Worm (Caenorhabditis elegans) whole organism, late embryonic: ENCODE measurements around the gene ccdc-47.

Experiments used
- C08G9.2 ChIP-seq: sonication (generic microtip); optimal IDR thresholded peaks from 2 replicates; lab custom pipeline; 2016; ENCODE audit warnings: mild to moderate bottlenecking, missing genetic modification characterization, moderate library complexity, missing compliant biosample characterization
- C38D4.7 ChIP-seq: fragments of 200-800 bp; sonication (Bioruptor generic); optimal IDR thresholded peaks from 2 replicates; lab custom pipeline; 2018; ENCODE audit warnings: mild to moderate bottlenecking, missing genetic modification characterization, moderate library complexity, missing compliant biosample characterization
- F13H6.1 ChIP-seq: sonication (generic microtip); optimal IDR thresholded peaks from 2 replicates; lab custom pipeline; 2016; ENCODE audit warnings: missing genetic modification characterization, missing compliant biosample characterization
- K09A11.1 ChIP-seq: sonication (generic microtip); optimal IDR thresholded peaks from 2 replicates; lab custom pipeline; 2017; ENCODE audit warnings: antibody characterized with exemption, mild to moderate bottlenecking, missing genetic modification characterization, missing compliant biosample characterization; ENCODE audit not compliant: insufficient read depth
- Y22D7AL.16 ChIP-seq: sonication (generic microtip); optimal IDR thresholded peaks from 2 replicates; lab custom pipeline; 2016; ENCODE audit warnings: missing genetic modification characterization, missing compliant biosample characterization
- ahr-1 ChIP-seq: sonication (generic microtip); optimal IDR thresholded peaks from 2 replicates; lab custom pipeline; 2016; ENCODE audit warnings: missing genetic modification characterization, missing compliant biosample characterization
- ceh-14 ChIP-seq: sonication (generic microtip); optimal IDR thresholded peaks from 2 replicates; lab custom pipeline; 2016; ENCODE audit warnings: missing genotype, missing genetic modification characterization, missing compliant biosample characterization
- ceh-18 ChIP-seq: sonication (generic microtip); optimal IDR thresholded peaks from 2 replicates; lab custom pipeline; 2016; ENCODE audit warnings: missing genetic modification characterization, missing compliant biosample characterization
- ceh-19 ChIP-seq: fragments of 200-800 bp; sonication (Bioruptor generic); optimal IDR thresholded peaks from 2 replicates; lab custom pipeline; 2018; ENCODE audit warnings: mild to moderate bottlenecking, missing genetic modification characterization, missing compliant biosample characterization
- ceh-24 ChIP-seq: sonication (generic microtip); optimal IDR thresholded peaks from 2 replicates; lab custom pipeline; 2016; ENCODE audit warnings: mild to moderate bottlenecking, missing genetic modification characterization, missing compliant biosample characterization
- ceh-30 ChIP-seq: fragments of 150-350 bp; optimal IDR thresholded peaks from 2 replicates; lab custom pipeline; 2014; ENCODE audit warnings: missing biosample characterization, missing genetic modification characterization
- ceh-31 ChIP-seq: sonication (generic microtip); optimal IDR thresholded peaks from 2 replicates; lab custom pipeline; 2016; ENCODE audit warnings: missing genetic modification characterization, missing compliant biosample characterization
- ceh-34 ChIP-seq: sonication (generic microtip); optimal IDR thresholded peaks from 2 replicates; lab custom pipeline; 2016; ENCODE audit warnings: mild to moderate bottlenecking, missing genetic modification characterization, missing compliant biosample characterization
- ceh-45 ChIP-seq: fragments of 200-800 bp; sonication (Bioruptor generic); IDR thresholded peaks from 2 replicates; pipeline ENCODE4 v1.3.6; 2022; ENCODE audit warnings: missing genetic modification reagents, missing genetic modification characterization, missing compliant biosample characterization
- ceh-48 ChIP-seq: sonication (generic microtip); optimal IDR thresholded peaks from 2 replicates; lab custom pipeline; 2016; ENCODE audit warnings: missing genetic modification characterization, inconsistent platforms, missing compliant biosample characterization
- che-1 ChIP-seq: sonication (generic microtip); optimal IDR thresholded peaks from 2 replicates; lab custom pipeline; 2016; ENCODE audit warnings: mild to moderate bottlenecking, missing genetic modification characterization, missing compliant biosample characterization
- dmd-4 ChIP-seq: sonication (generic microtip); optimal IDR thresholded peaks from 2 replicates; lab custom pipeline; 2016; ENCODE audit warnings: borderline replicate concordance, missing genetic modification characterization, missing compliant biosample characterization
- elt-2 ChIP-seq: sonication (generic microtip); optimal IDR thresholded peaks from 2 replicates; lab custom pipeline; 2016; ENCODE audit warnings: missing genetic modification reagents, missing genetic modification characterization, missing compliant biosample characterization
- elt-4 ChIP-seq: sonication (generic microtip); optimal IDR thresholded peaks from 2 replicates; lab custom pipeline; 2016; ENCODE audit warnings: missing genetic modification characterization, missing compliant biosample characterization
- eyg-1 ChIP-seq: sonication (generic microtip); optimal IDR thresholded peaks from 2 replicates; lab custom pipeline; 2016; ENCODE audit warnings: missing genotype, missing genetic modification characterization, missing compliant biosample characterization
- fax-1 ChIP-seq: sonication (generic microtip); optimal IDR thresholded peaks from 2 replicates; lab custom pipeline; 2016; ENCODE audit warnings: missing genotype, missing genetic modification characterization, missing compliant biosample characterization
- fkh-10 ChIP-seq: fragments of 150-350 bp; optimal IDR thresholded peaks from 2 replicates; lab custom pipeline; 2014; ENCODE audit warnings: missing biosample characterization, missing genetic modification reagents, missing genetic modification characterization
- fkh-6 ChIP-seq: sonication (generic microtip); optimal IDR thresholded peaks from 2 replicates; lab custom pipeline; 2016; ENCODE audit warnings: missing genetic modification characterization, missing compliant biosample characterization
- gmeb-2 ChIP-seq: sonication (generic microtip); optimal IDR thresholded peaks from 2 replicates; lab custom pipeline; 2016; ENCODE audit warnings: missing genetic modification characterization, inconsistent platforms, missing compliant biosample characterization
- hlh-13 ChIP-seq: fragments of 200-800 bp; sonication (Bioruptor generic); optimal IDR thresholded peaks from 2 replicates; lab custom pipeline; 2018; ENCODE audit warnings: mild to moderate bottlenecking, missing genetic modification characterization, missing compliant biosample characterization
- hlh-30 ChIP-seq: sonication (generic microtip); optimal IDR thresholded peaks from 2 replicates; lab custom pipeline; 2017; ENCODE audit warnings: antibody characterized with exemption, missing genetic modification characterization, missing compliant biosample characterization; ENCODE audit not compliant: insufficient read depth
- hlh-6 ChIP-seq: sonication (generic microtip); optimal IDR thresholded peaks from 2 replicates; lab custom pipeline; 2016; ENCODE audit warnings: missing genotype, missing genetic modification characterization, missing compliant biosample characterization
- mec-3 ChIP-seq: sonication (generic microtip); optimal IDR thresholded peaks from 2 replicates; lab custom pipeline; 2016; ENCODE audit warnings: borderline replicate concordance, missing genetic modification characterization, missing compliant biosample characterization
- nfya-1 ChIP-seq: sonication (generic microtip); optimal IDR thresholded peaks from 2 replicates; lab custom pipeline; 2017; ENCODE audit warnings: missing genetic modification characterization, mild to moderate bottlenecking, missing compliant biosample characterization, antibody characterized with exemption, moderate library complexity
- nhr-11 ChIP-seq: fragments of 150-350 bp; optimal IDR thresholded peaks from 2 replicates; lab custom pipeline; 2014; ENCODE audit warnings: missing biosample characterization, missing genetic modification characterization
- nhr-232 ChIP-seq: sonication (generic microtip); optimal IDR thresholded peaks from 2 replicates; lab custom pipeline; 2016; ENCODE audit warnings: missing genetic modification characterization, missing compliant biosample characterization
- odd-2 ChIP-seq: sonication (generic microtip); optimal IDR thresholded peaks from 2 replicates; lab custom pipeline; 2017; ENCODE audit warnings: antibody characterized with exemption, mild to moderate bottlenecking, missing genetic modification characterization, missing compliant biosample characterization
- pha-2 ChIP-seq: sonication (generic microtip); optimal IDR thresholded peaks from 2 replicates; lab custom pipeline; 2017; ENCODE audit warnings: mild to moderate bottlenecking, missing genetic modification characterization, missing compliant biosample characterization
- pqm-1 ChIP-seq: sonication (generic microtip); optimal IDR thresholded peaks from 2 replicates; lab custom pipeline; 2016; ENCODE audit warnings: missing genetic modification characterization, missing compliant biosample characterization
- pros-1 ChIP-seq: fragments of 150-350 bp; optimal IDR thresholded peaks from 2 replicates; lab custom pipeline; 2014; ENCODE audit warnings: missing biosample characterization, missing genetic modification reagents, missing genetic modification characterization
- ref-2 ChIP-seq: sonication (generic microtip); optimal IDR thresholded peaks from 2 replicates; lab custom pipeline; 2016; ENCODE audit warnings: missing genetic modification characterization, missing compliant biosample characterization
- rnt-1 ChIP-seq: sonication (generic microtip); optimal IDR thresholded peaks from 2 replicates; lab custom pipeline; 2016; ENCODE audit warnings: missing genetic modification characterization, missing compliant biosample characterization
- sdc-2 ChIP-seq: sonication (generic microtip); optimal IDR thresholded peaks from 2 replicates; lab custom pipeline; 2016; ENCODE audit warnings: missing genotype, missing genetic modification characterization, missing compliant biosample characterization
- sox-2 ChIP-seq: fragments of 200-800 bp; sonication (Bioruptor generic); IDR thresholded peaks from 2 replicates; pipeline ENCODE4 v1.3.6; 2022; ENCODE audit warnings: missing genetic modification reagents, missing genetic modification characterization, missing compliant biosample characterization
- sox-4 ChIP-seq: sonication (generic microtip); optimal IDR thresholded peaks from 2 replicates; lab custom pipeline; 2017; ENCODE audit warnings: mild to moderate bottlenecking, missing genetic modification characterization, inconsistent platforms, missing compliant biosample characterization
- syd-9 ChIP-seq: sonication (generic microtip); optimal IDR thresholded peaks from 2 replicates; lab custom pipeline; 2016; ENCODE audit warnings: mild to moderate bottlenecking, missing genetic modification characterization, moderate library complexity, missing compliant biosample characterization
- tbx-2 ChIP-seq: sonication (generic microtip); optimal IDR thresholded peaks from 2 replicates; lab custom pipeline; 2016; ENCODE audit warnings: missing genetic modification characterization, missing compliant biosample characterization
- ttx-3 ChIP-seq: sonication (generic microtip); optimal IDR thresholded peaks from 2 replicates; lab custom pipeline; 2016; ENCODE audit warnings: missing genetic modification reagents, missing genetic modification characterization, missing compliant biosample characterization
- unc-42 ChIP-seq: sonication (generic microtip); optimal IDR thresholded peaks from 2 replicates; lab custom pipeline; 2016; ENCODE audit warnings: missing genotype, missing genetic modification characterization, missing compliant biosample characterization
- unc-55 ChIP-seq: sonication (generic microtip); optimal IDR thresholded peaks from 2 replicates; lab custom pipeline; 2017; ENCODE audit warnings: missing biosample characterization, missing genetic modification reagents, missing genetic modification characterization
- unc-86 ChIP-seq: sonication (generic microtip); optimal IDR thresholded peaks from 2 replicates; lab custom pipeline; 2016; ENCODE audit warnings: missing genetic modification characterization, missing compliant biosample characterization
- zip-5 ChIP-seq: sonication (generic microtip); optimal IDR thresholded peaks from 2 replicates; lab custom pipeline; 2016; ENCODE audit warnings: missing genetic modification characterization, missing compliant biosample characterization

ccdc-47 gene

DNA sequence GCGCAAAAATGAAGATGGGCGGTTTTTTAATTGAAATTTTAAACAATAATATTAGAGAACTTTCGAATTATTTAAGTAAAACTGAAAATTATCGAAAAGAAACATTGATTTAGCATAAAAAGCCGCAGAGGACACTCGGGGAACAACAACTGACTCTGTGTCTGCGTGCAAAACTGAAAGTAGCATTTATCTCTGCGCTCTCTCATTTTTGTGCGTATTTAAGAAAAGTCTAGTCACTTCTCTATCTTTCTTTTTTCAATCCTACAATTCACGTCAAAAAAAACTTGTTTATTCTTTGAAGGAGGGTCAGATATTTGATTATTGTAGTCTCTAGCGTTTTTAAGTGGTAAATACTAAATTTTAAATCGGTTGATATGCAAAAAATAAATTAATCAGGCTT, 8.6 kb upstream of the ccdc-47 start:
- no peak for TF ChIP-seq zip-5 (tag; lab: Kevin White, UChicago)
- no peak for TF ChIP-seq hlh-30 (tag; lab: Kevin White, UChicago)
- TF ChIP-seq K09A11.1 (tag; lab: Kevin White, UChicago), result no peak
- TF ChIP-seq ceh-24 (tag; lab: Kevin White, UChicago), result no peak
- no peak for TF ChIP-seq hlh-6 (tag; lab: Kevin White, UChicago)
- TF ChIP-seq ceh-45 (GFP tag; lab: Robert Waterston, UW), result no peak
- no peak for TF ChIP-seq nhr-11 (tag; lab: Kevin White, UChicago)
- no peak for TF ChIP-seq ahr-1

DNA sequence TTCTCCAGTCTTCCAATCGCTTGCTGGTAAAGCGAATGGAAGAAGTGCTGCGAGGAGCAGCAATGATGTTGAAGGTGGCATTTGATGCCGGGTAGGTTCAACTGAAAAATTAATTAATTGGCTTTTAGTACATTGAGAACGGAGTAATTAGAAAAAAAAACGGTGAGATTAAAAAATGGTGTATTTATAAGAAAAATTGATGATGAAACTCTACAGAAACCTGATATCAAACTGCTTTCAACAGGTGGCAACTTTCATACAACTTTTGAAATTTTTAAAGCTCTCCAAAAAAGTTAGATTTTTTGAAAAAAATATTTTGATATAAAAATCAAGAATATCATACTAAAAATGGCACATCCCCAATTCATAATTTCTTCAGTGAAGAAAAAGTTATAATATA, 2.7 kb upstream of the ccdc-47 start, which contains the start of gene pat-3:
Gene pat-3, minus strand, starts transcription at position 101 of the 400 bp plus-strand sequence.
- no peak for TF ChIP-seq mec-3 (tag; lab: Kevin White, UChicago)
- TF ChIP-seq ttx-3, result no peak
- TF ChIP-seq hlh-6 (tag; lab: Kevin White, UChicago), result no peak
- TF ChIP-seq fax-1 (tag; lab: Kevin White, UChicago), result no peak
- TF ChIP-seq rnt-1 (tag; lab: Kevin White, UChicago), result no peak
- no peak for TF ChIP-seq dmd-4
- TF ChIP-seq unc-42, result no peak
- TF ChIP-seq Y22D7AL.16 (tag; lab: Kevin White, UChicago), result no peak
- no peak for TF ChIP-seq elt-4 (tag; lab: Kevin White, UChicago)
- TF ChIP-seq sdc-2 (tag; lab: Kevin White, UChicago), result no peak
- no peak for TF ChIP-seq ceh-19 (GFP tag; lab: Kevin White, UChicago)
- TF ChIP-seq unc-55 (GFP tag; lab: Kevin White, UChicago), result no peak
- no peak for TF ChIP-seq K09A11.1 (tag; lab: Kevin White, UChicago)
- no peak for TF ChIP-seq C08G9.2 (tag; lab: Kevin White, UChicago)
- TF ChIP-seq nhr-11 (tag; lab: Kevin White, UChicago), result no peak
- no peak for TF ChIP-seq odd-2 (tag; lab: Kevin White, UChicago)
- no peak for TF ChIP-seq hlh-13
- TF ChIP-seq pros-1 (tag; lab: Kevin White, UChicago), result no peak
- no peak for TF ChIP-seq che-1 (tag; lab: Kevin White, UChicago)
- TF ChIP-seq, all 69 proteins: peak for 0

DNA sequence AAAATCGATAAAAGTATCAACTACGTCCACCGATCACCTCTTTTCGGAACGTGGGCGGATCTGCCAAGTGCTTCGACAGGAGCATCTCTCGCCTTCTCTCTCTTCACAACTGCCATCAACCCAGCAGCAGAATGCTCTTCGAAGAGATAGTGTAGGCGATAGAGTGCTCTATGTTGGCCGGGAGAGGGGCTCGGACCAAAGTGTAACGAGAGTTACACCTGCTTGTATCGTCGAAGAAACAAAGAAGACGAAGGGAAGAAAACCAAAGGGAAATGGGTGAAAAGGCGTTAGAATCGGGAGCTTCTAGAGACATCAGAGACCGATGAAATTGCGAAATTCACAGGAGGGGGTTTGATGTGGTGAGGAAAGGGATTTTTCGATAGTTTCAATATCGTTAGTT, 1.9 kb upstream of the ccdc-47 start:
- TF ChIP-seq hlh-6 (tag; lab: Kevin White, UChicago), result no peak
- TF ChIP-seq che-1 (tag; lab: Kevin White, UChicago), result no peak
- no peak for TF ChIP-seq ceh-30 (tag; lab: Kevin White, UChicago)
- TF ChIP-seq pqm-1 (tag; lab: Kevin White, UChicago), result no peak
- TF ChIP-seq F13H6.1 (tag; lab: Kevin White, UChicago), result no peak
- TF ChIP-seq unc-55 (GFP tag; lab: Kevin White, UChicago), result peak; percentile 78
- no peak for TF ChIP-seq ceh-19 (GFP tag; lab: Kevin White, UChicago)
- TF ChIP-seq ceh-48 (tag; lab: Kevin White, UChicago), result no peak
- TF ChIP-seq ceh-14 (tag; lab: Kevin White, UChicago), result no peak
- no peak for TF ChIP-seq C38D4.7 (GFP tag; lab: Kevin White, UChicago)
- no peak for TF ChIP-seq fax-1 (tag; lab: Kevin White, UChicago)
- TF ChIP-seq tbx-2 (tag; lab: Kevin White, UChicago), result peak; percentile 21
- TF ChIP-seq ref-2 (tag; lab: Kevin White, UChicago), result no peak
- no peak for TF ChIP-seq sox-4 (tag; lab: Kevin White, UChicago)
- TF ChIP-seq fkh-6 (tag; lab: Kevin White, UChicago), result no peak
- no peak for TF ChIP-seq fkh-10 (GFP tag; lab: Kevin White, UChicago)
- TF ChIP-seq ceh-18 (tag; lab: Kevin White, UChicago), result peak; percentile 43
- TF ChIP-seq rnt-1 (tag; lab: Kevin White, UChicago), result peak; percentile 63
- no peak for TF ChIP-seq hlh-30 (tag; lab: Kevin White, UChicago)
- TF ChIP-seq ceh-31 (tag; lab: Kevin White, UChicago), result peak; percentile 4
- no peak for TF ChIP-seq unc-86 (tag; lab: Kevin White, UChicago)
- peak; percentile 3 for TF ChIP-seq nfya-1
- TF ChIP-seq ceh-34, result peak; percentile 10
- TF ChIP-seq eyg-1 (tag; lab: Kevin White, UChicago), result no peak
- TF ChIP-seq mec-3 (tag; lab: Kevin White, UChicago), result no peak
- no peak for TF ChIP-seq ttx-3
- no peak for TF ChIP-seq syd-9 (tag; lab: Kevin White, UChicago)
- no peak for TF ChIP-seq pha-2 (tag; lab: Kevin White, UChicago)
- no peak for TF ChIP-seq elt-2 (tag; lab: Kevin White, UChicago)
- no peak for TF ChIP-seq sox-2 (GFP tag; lab: Robert Waterston, UW)
- TF ChIP-seq ceh-45 (GFP tag; lab: Robert Waterston, UW), result no peak
- no peak for TF ChIP-seq gmeb-2 (tag; lab: Kevin White, UChicago)
- TF ChIP-seq nhr-232 (tag; lab: Kevin White, UChicago), result no peak
- no peak for TF ChIP-seq odd-2 (tag; lab: Kevin White, UChicago)
